Worm (Caenorhabditis elegans) whole organism, L1 larva: ENCODE measurements around the gene rab-3.

ENCODE experiments used
- C16A3.4 ChIP-seq: fragments of 150-350 bp; optimal IDR thresholded peaks from 2 replicates; lab custom pipeline; 2014; ENCODE audit warnings: missing biosample characterization, missing genetic modification characterization
- C34B4.2 ChIP-seq: sonication (generic microtip); optimal IDR thresholded peaks from 2 replicates; lab custom pipeline; 2017; ENCODE audit warnings: mild to moderate bottlenecking, missing genetic modification characterization, missing compliant biosample characterization
- Y116A8C.19 ChIP-seq: sonication (generic microtip); optimal IDR thresholded peaks from 2 replicates; lab custom pipeline; 2016; ENCODE audit warnings: missing compliant biosample characterization, missing genetic modification characterization, borderline replicate concordance
- aha-1 ChIP-seq: fragments of 150-350 bp; optimal IDR thresholded peaks from 2 replicates; lab custom pipeline; 2014; ENCODE audit warnings: missing biosample characterization, missing genetic modification characterization
- alr-1 ChIP-seq: fragments of 200-800 bp; sonication (Bioruptor generic); optimal IDR thresholded peaks from 2 replicates; lab custom pipeline; 2018; ENCODE audit warnings: borderline replicate concordance, mild to moderate bottlenecking, missing genetic modification characterization, missing compliant biosample characterization
- blmp-1 ChIP-seq: fragments of 150-350 bp; optimal IDR thresholded peaks from 2 replicates; lab custom pipeline; 2014; ENCODE audit warnings: missing biosample characterization, missing genetic modification characterization
- ceh-63 ChIP-seq: fragments of 200-800 bp; sonication (Bioruptor generic); optimal IDR thresholded peaks from 2 replicates; lab custom pipeline; 2018; ENCODE audit warnings: mild to moderate bottlenecking, missing genetic modification characterization, missing compliant biosample characterization
- ceh-82 ChIP-seq, 3 experiments: fragments of 150-350 bp in 1 of 3; sonication (generic microtip) in 2 of 3; optimal IDR thresholded peaks; 2 replicates each; lab custom pipeline; 2014 to 2017; ENCODE audit warnings: missing biosample characterization in 3 of 3, missing genetic modification characterization in 3 of 3
- ceh-88 ChIP-seq: fragments of 200-800 bp; sonication (Bioruptor generic); IDR thresholded peaks from 2 replicates; pipeline ENCODE4 v1.3.6; 2022; ENCODE audit warnings: missing genetic modification characterization, missing compliant biosample characterization
- ceh-90 ChIP-seq: sonication (generic microtip); optimal IDR thresholded peaks from 2 replicates; lab custom pipeline; 2016; ENCODE audit warnings: missing genetic modification characterization, missing compliant biosample characterization
- efl-3 ChIP-seq: fragments of 200-800 bp; sonication (Bioruptor generic); optimal IDR thresholded peaks from 2 replicates; lab custom pipeline; 2018; ENCODE audit warnings: mild to moderate bottlenecking, missing genetic modification characterization, missing compliant biosample characterization
- egl-13 ChIP-seq: sonication (generic microtip); optimal IDR thresholded peaks from 2 replicates; lab custom pipeline; 2016; ENCODE audit warnings: missing genotype, missing genetic modification reagents, missing genetic modification characterization, missing compliant biosample characterization
- egl-27 ChIP-seq, 2 experiments: fragments of 150-350 bp in 1 of 2; sonication (generic microtip); optimal IDR thresholded peaks; 3 replicates each; lab custom pipeline; 2017 to 2018; ENCODE audit warnings: missing biosample characterization in 2 of 2, missing genetic modification characterization in 2 of 2, missing genetic modification reagents in 2 of 2
- elt-3 ChIP-seq, 6 experiments: fragments of 150-350 bp in 1 of 6; sonication (generic microtip); optimal IDR thresholded peaks; 2 replicates each; lab custom pipeline; 2017 to 2018; ENCODE audit warnings: missing biosample characterization in 6 of 6, missing genetic modification characterization in 6 of 6, inconsistent platforms in 1 of 6
- ets-5 ChIP-seq: fragments of 200-800 bp; sonication (Bioruptor generic); IDR thresholded peaks from 2 replicates; pipeline ENCODE4 v1.3.6; 2022; ENCODE audit warnings: missing genetic modification characterization, missing compliant biosample characterization
- fkh-10 ChIP-seq: sonication (generic microtip); optimal IDR thresholded peaks from 2 replicates; lab custom pipeline; 2017; ENCODE audit warnings: missing biosample characterization, missing genetic modification reagents, missing genetic modification characterization
- fkh-4 ChIP-seq: sonication (generic microtip); optimal IDR thresholded peaks from 2 replicates; lab custom pipeline; 2016; ENCODE audit warnings: missing compliant biosample characterization, missing genetic modification characterization, borderline replicate concordance
- fkh-8 ChIP-seq: sonication (generic microtip); optimal IDR thresholded peaks from 2 replicates; lab custom pipeline; 2016; ENCODE audit warnings: mild to moderate bottlenecking, missing genetic modification characterization, missing compliant biosample characterization
- fos-1 ChIP-seq: fragments of 150-350 bp; optimal IDR thresholded peaks from 2 replicates; lab custom pipeline; 2014; ENCODE audit warnings: missing biosample characterization, missing genetic modification characterization
- grh-1 ChIP-seq: fragments of 200-800 bp; sonication (Bioruptor generic); IDR thresholded peaks from 2 replicates; pipeline ENCODE4 v1.3.6; 2022; ENCODE audit warnings: missing genetic modification reagents, missing genetic modification characterization, missing compliant biosample characterization
- hlh-4 ChIP-seq: sonication (generic microtip); optimal IDR thresholded peaks from 2 replicates; lab custom pipeline; 2016; ENCODE audit warnings: mild to moderate bottlenecking, missing genetic modification characterization, missing compliant biosample characterization
- hpl-2 ChIP-seq: fragments of 150-350 bp; optimal IDR thresholded peaks from 2 replicates; lab custom pipeline; 2014; ENCODE audit warnings: missing biosample characterization, missing genetic modification reagents, missing genetic modification characterization
- isw-1 ChIP-seq: fragments of 200-800 bp; sonication (Bioruptor generic); IDR thresholded peaks from 2 replicates; pipeline ENCODE4 v1.3.6; 2022; ENCODE audit warnings: missing genetic modification characterization, missing compliant biosample characterization
- lin-15B ChIP-seq: fragments of 150-350 bp; sonication (generic microtip); optimal IDR thresholded peaks from 3 replicates; lab custom pipeline; 2014; ENCODE audit warnings: missing biosample characterization, missing genetic modification characterization
- lin-35 ChIP-seq, 2 experiments: fragments of 150-350 bp; optimal IDR thresholded peaks; 2 replicates each; lab custom pipeline; 2014; ENCODE audit warnings: missing biosample characterization in 2 of 2, missing genetic modification characterization in 2 of 2, missing genetic modification reagents in 2 of 2
- lin-39 ChIP-seq: fragments of 150-350 bp; optimal IDR thresholded peaks from 2 replicates; lab custom pipeline; 2014; ENCODE audit warnings: missing biosample characterization, missing genetic modification reagents, missing genetic modification characterization
- lsy-2 ChIP-seq, 2 experiments: fragments of 150-350 bp; optimal IDR thresholded peaks; 2 replicates each; lab custom pipeline; 2014; ENCODE audit warnings: missing biosample characterization in 2 of 2, missing genetic modification characterization in 2 of 2
- mab-9 ChIP-seq: fragments of 200-800 bp; sonication (Bioruptor generic); IDR thresholded peaks from 2 replicates; pipeline ENCODE4 v1.3.6; 2022; ENCODE audit warnings: missing genetic modification reagents, missing genetic modification characterization, missing compliant biosample characterization
- mef-2 ChIP-seq: fragments of 150-350 bp; optimal IDR thresholded peaks from 2 replicates; lab custom pipeline; 2014; ENCODE audit warnings: missing biosample characterization, missing genetic modification characterization
- mep-1 ChIP-seq: fragments of 150-350 bp; optimal IDR thresholded peaks from 2 replicates; lab custom pipeline; 2014; ENCODE audit warnings: missing biosample characterization, missing genetic modification characterization
- nhr-11 ChIP-seq: fragments of 150-350 bp; optimal IDR thresholded peaks from 2 replicates; lab custom pipeline; 2014; ENCODE audit warnings: missing biosample characterization, missing genetic modification characterization
- nhr-12 ChIP-seq: sonication (generic microtip); optimal IDR thresholded peaks from 2 replicates; lab custom pipeline; 2017; ENCODE audit warnings: missing biosample characterization, missing genetic modification characterization
- nhr-19 ChIP-seq: fragments of 200-800 bp; sonication (Bioruptor generic); conservative IDR thresholded peaks from 2 replicates; pipeline ENCODE4 v1.3.6; 2022; ENCODE audit warnings: missing genetic modification characterization, missing compliant biosample characterization
- nhr-20 ChIP-seq: sonication (generic microtip); optimal IDR thresholded peaks from 2 replicates; lab custom pipeline; 2016; ENCODE audit warnings: mild to moderate bottlenecking, missing genetic modification characterization, missing compliant biosample characterization
- nhr-28 ChIP-seq: fragments of 150-350 bp; optimal IDR thresholded peaks from 2 replicates; lab custom pipeline; 2014; ENCODE audit warnings: missing biosample characterization, missing genetic modification characterization
- nhr-47 ChIP-seq: sonication (generic microtip); optimal IDR thresholded peaks from 2 replicates; lab custom pipeline; 2016; ENCODE audit warnings: mild to moderate bottlenecking, missing genetic modification characterization, moderate library complexity, missing compliant biosample characterization
- nhr-77 ChIP-seq: fragments of 150-350 bp; optimal IDR thresholded peaks from 2 replicates; lab custom pipeline; 2014; ENCODE audit warnings: missing biosample characterization, missing genetic modification characterization
- nhr-84 ChIP-seq: sonication (generic microtip); optimal IDR thresholded peaks from 2 replicates; lab custom pipeline; 2017; ENCODE audit warnings: missing biosample characterization, missing genetic modification characterization
- nhr-85 ChIP-seq: sonication (generic microtip); peaks from one replicate; lab custom pipeline; 2016; ENCODE audit warnings: missing genetic modification characterization, inconsistent platforms, missing compliant biosample characterization
- pag-3 ChIP-seq: sonication (generic microtip); optimal IDR thresholded peaks from 2 replicates; lab custom pipeline; 2017; ENCODE audit warnings: missing genetic modification characterization, mild to moderate bottlenecking, missing compliant biosample characterization, antibody characterized with exemption, borderline replicate concordance; ENCODE audit not compliant: insufficient read depth
- pqm-1 ChIP-seq: sonication (generic microtip); optimal IDR thresholded peaks from 3 replicates; lab custom pipeline; 2017; ENCODE audit warnings: missing biosample characterization, missing genetic modification characterization
- rnt-1 ChIP-seq: sonication (generic microtip); optimal IDR thresholded peaks from 2 replicates; lab custom pipeline; 2016; ENCODE audit warnings: mild to moderate bottlenecking, missing genetic modification characterization, moderate library complexity, missing compliant biosample characterization
- skn-1 ChIP-seq: fragments of 150-350 bp; optimal IDR thresholded peaks from 2 replicates; lab custom pipeline; 2014; ENCODE audit warnings: missing biosample characterization, missing genetic modification characterization
- snpc-4 ChIP-seq: fragments of 150-350 bp; optimal IDR thresholded peaks from 2 replicates; lab custom pipeline; 2014; ENCODE audit warnings: missing biosample characterization, missing genetic modification characterization
- sptf-1 ChIP-seq: fragments of 150-350 bp; optimal IDR thresholded peaks from 2 replicates; lab custom pipeline; 2014; ENCODE audit warnings: missing biosample characterization, missing genetic modification characterization
- sup-37 ChIP-seq: fragments of 200-800 bp; sonication (Bioruptor generic); optimal IDR thresholded peaks from 2 replicates; lab custom pipeline; 2018; ENCODE audit warnings: mild to moderate bottlenecking, missing genetic modification characterization, missing compliant biosample characterization
- swsn-7 ChIP-seq: sonication (generic microtip); optimal IDR thresholded peaks from 2 replicates; lab custom pipeline; 2016; ENCODE audit warnings: missing genetic modification characterization, missing compliant biosample characterization
- tlp-1 ChIP-seq: fragments of 150-350 bp; optimal IDR thresholded peaks from 2 replicates; lab custom pipeline; 2014; ENCODE audit warnings: missing biosample characterization, missing genetic modification characterization
- unc-30 ChIP-seq: sonication (generic microtip); optimal IDR thresholded peaks from 2 replicates; lab custom pipeline; 2017; ENCODE audit warnings: missing biosample characterization, missing genetic modification characterization
- unc-62 ChIP-seq: fragments of 150-350 bp; optimal IDR thresholded peaks from 2 replicates; lab custom pipeline; 2014; ENCODE audit warnings: missing biosample characterization, missing genetic modification reagents, missing genetic modification characterization
- unc-86 ChIP-seq: sonication (generic microtip); optimal IDR thresholded peaks from 2 replicates; lab custom pipeline; 2016; ENCODE audit warnings: missing genetic modification characterization, missing compliant biosample characterization
- unc-98 ChIP-seq: fragments of 200-800 bp; sonication (Bioruptor generic); IDR thresholded peaks from 2 replicates; pipeline ENCODE4 v1.3.6; 2022; ENCODE audit warnings: missing genetic modification characterization, missing compliant biosample characterization
- xbp-1 ChIP-seq: sonication (generic microtip); optimal IDR thresholded peaks from 2 replicates; lab custom pipeline; 2016; ENCODE audit warnings: missing genetic modification characterization, missing compliant biosample characterization
- ztf-11 ChIP-seq, 2 experiments: sonication (generic microtip); optimal IDR thresholded peaks; 2 replicates each; lab custom pipeline; 2016 to 2017; ENCODE audit warnings: missing genetic modification characterization in 2 of 2, missing biosample characterization in 1 of 2, missing compliant biosample characterization in 1 of 2

The rab-3 gene

DNA sequence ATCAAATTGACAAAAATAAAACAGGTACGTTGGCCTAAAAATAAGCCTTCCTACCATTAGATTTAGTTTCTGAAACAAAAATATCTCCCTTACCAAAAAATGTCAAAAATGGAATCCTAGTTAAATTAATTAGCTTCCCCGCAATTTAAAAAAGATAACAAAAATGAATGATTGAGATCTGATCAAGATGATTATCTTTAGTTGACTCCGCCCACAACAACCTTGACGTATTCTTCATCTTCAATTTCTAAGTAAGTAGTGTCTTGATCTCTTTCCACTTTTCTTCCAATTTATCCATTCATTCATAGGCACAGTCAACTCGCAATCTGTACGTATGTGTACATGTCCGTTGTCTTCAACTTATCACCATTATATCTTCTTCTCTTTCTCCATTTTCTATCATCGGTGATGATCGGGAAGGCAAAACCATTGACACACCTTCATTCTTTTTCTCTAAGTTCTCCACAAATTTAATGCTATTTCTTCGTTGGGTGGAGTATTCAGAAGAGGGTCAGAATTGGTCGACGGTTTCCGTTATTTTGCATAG is 40.7 kb upstream of the rab-3 start:
- TF ChIP-seq nhr-85 (tag; lab: Kevin White, UChicago) = peak; percentile 88
- TF ChIP-seq C16A3.4 (tag; lab: Kevin White, UChicago) = no peak
- no peak for TF ChIP-seq nhr-28
- no peak for TF ChIP-seq mab-9
- no peak for TF ChIP-seq xbp-1
- TF ChIP-seq grh-1 (GFP tag; lab: Robert Waterston, UW) = no peak
- TF ChIP-seq tlp-1 (tag; lab: Kevin White, UChicago) = no peak
- no peak for TF ChIP-seq fkh-4
- TF ChIP-seq lin-15B (tag; lab: Kevin White, UChicago) = no peak
- TF ChIP-seq rnt-1 (tag; lab: Kevin White, UChicago) = peak; percentile 12
- TF ChIP-seq nhr-20 (tag; lab: Kevin White, UChicago) = peak; percentile 34
- no peak for TF ChIP-seq nhr-11 (tag; lab: Kevin White, UChicago)
- TF ChIP-seq ceh-88 = no peak
- TF ChIP-seq nhr-84 = no peak
- no peak for TF ChIP-seq ets-5 (GFP tag; lab: Robert Waterston, UW)
- TF ChIP-seq isw-1 = no peak
- no peak for TF ChIP-seq pag-3 (tag; lab: Kevin White, UChicago)
- no peak for TF ChIP-seq fkh-10 (GFP tag; lab: Kevin White, UChicago)
- no peak for TF ChIP-seq fkh-8 (tag; lab: Kevin White, UChicago)
- no peak for TF ChIP-seq ceh-90
- TF ChIP-seq unc-86 (tag; lab: Kevin White, UChicago) = no peak
- TF ChIP-seq unc-62 = no peak
- no peak for TF ChIP-seq ceh-63 (GFP tag; lab: Kevin White, UChicago)
- TF ChIP-seq egl-27 (tag; optimal IDR thresholded peaks at IDR 0.05; lab: Kevin White, UChicago) = no peak
- TF ChIP-seq mef-2 (tag; lab: Kevin White, UChicago) = no peak
- no peak for TF ChIP-seq swsn-7 (tag; lab: Kevin White, UChicago)
- TF ChIP-seq nhr-19 (GFP tag; lab: Robert Waterston, UW) = no peak
- no peak for TF ChIP-seq efl-3
- no peak for TF ChIP-seq pqm-1
- TF ChIP-seq ceh-82 (tag; optimal IDR thresholded peaks at IDR 0.05; lab: Kevin White, UChicago) = no peak
- TF ChIP-seq hpl-2 (GFP tag; lab: Kevin White, UChicago) = no peak
- peak in 2 of 6 experiments; percentile 19 to 59 for TF ChIP-seq elt-3 (tag; optimal IDR thresholded peaks at IDR 0.05; lab: Kevin White, UChicago)
- no peak for TF ChIP-seq Y116A8C.19 (tag; lab: Kevin White, UChicago)
- no peak for TF ChIP-seq sup-37 (GFP tag; lab: Kevin White, UChicago)
- no peak for TF ChIP-seq lsy-2 (tag; optimal IDR thresholded peaks at IDR 0.05; lab: Kevin White, UChicago)
- no peak for TF ChIP-seq alr-1 (tag; lab: Kevin White, UChicago)
- no peak for TF ChIP-seq aha-1 (tag; lab: Kevin White, UChicago)
- no peak for TF ChIP-seq skn-1 (tag; lab: Kevin White, UChicago)
- TF ChIP-seq snpc-4 (tag; lab: Kevin White, UChicago) = no peak
- no peak for TF ChIP-seq C34B4.2
- no peak for TF ChIP-seq hlh-4 (tag; lab: Kevin White, UChicago)
- no peak for TF ChIP-seq unc-30 (tag; lab: Kevin White, UChicago)
- no peak for TF ChIP-seq nhr-12 (tag; lab: Kevin White, UChicago)
- no peak for TF ChIP-seq nhr-47 (tag; lab: Kevin White, UChicago)
- TF ChIP-seq fos-1 = no peak
- no peak for TF ChIP-seq egl-13
- no peak for TF ChIP-seq sptf-1 (tag; lab: Kevin White, UChicago)
- TF ChIP-seq lin-39 = peak; percentile 41
- TF ChIP-seq nhr-77 (tag; lab: Kevin White, UChicago) = no peak
- TF ChIP-seq ztf-11 (tag; optimal IDR thresholded peaks at IDR 0.05; lab: Kevin White, UChicago) = no peak
- TF ChIP-seq blmp-1 = peak; percentile 44
- no peak for TF ChIP-seq unc-98 (GFP tag; lab: Robert Waterston, UW)
- peak; percentile 40 for TF ChIP-seq mep-1 (tag; lab: Kevin White, UChicago)
- no peak for TF ChIP-seq lin-35 (GFP tag; optimal IDR thresholded peaks at IDR 0.05; lab: Kevin White, UChicago)
